Fruit fly (Drosophila melanogaster) whole organism, embryonic: ENCODE measurements around the gene eas.
A peak's percentile ranks its signal among the peaks of the same experiment; 100 is the strongest.

Experiments
- Abd-B ChIP-seq: fragments of 200-800 bp; sonication (Bioruptor generic); optimal IDR thresholded peaks from 2 replicates; lab custom pipeline; 2018; ENCODE audit warnings: missing biosample characterization, mild to moderate bottlenecking, missing genetic modification characterization, moderate library complexity
- Adf1 ChIP-seq: fragments of 200-800 bp; sonication (Bioruptor generic); IDR thresholded peaks from 2 replicates; pipeline ENCODE4 v1.3.6; 2022; ENCODE audit warnings: missing biosample characterization, missing genetic modification characterization
- Asciz ChIP-seq: fragments of 200-800 bp; sonication (Bioruptor generic); optimal IDR thresholded peaks from 2 replicates; lab custom pipeline; 2017; ENCODE audit warnings: missing biosample characterization, mild to moderate bottlenecking, missing genetic modification characterization, missing genetic modification reagents
- B-H2 ChIP-seq: fragments of 200-800 bp; sonication (Bioruptor generic); optimal IDR thresholded peaks from 2 replicates; lab custom pipeline; 2018; ENCODE audit warnings: missing biosample characterization, mild to moderate bottlenecking, missing genetic modification characterization
- C15 ChIP-seq: fragments of 200-800 bp; sonication (Bioruptor generic); IDR thresholded peaks from 3 replicates; pipeline ENCODE4 v1.3.6; 2022; ENCODE audit warnings: missing biosample characterization, missing genetic modification characterization
- CG10979 ChIP-seq: fragments of 200-800 bp; sonication (Bioruptor generic); optimal IDR thresholded peaks from 2 replicates; lab custom pipeline; 2018; ENCODE audit warnings: missing biosample characterization, mild to moderate bottlenecking, missing genetic modification characterization, moderate library complexity
- CG11085 ChIP-seq: fragments of 200-800 bp; sonication (Bioruptor generic); IDR thresholded peaks from 2 replicates; pipeline ENCODE4 v1.3.6; 2022; ENCODE audit warnings: missing biosample characterization, missing genetic modification characterization
- CG11560 ChIP-seq: fragments of 200-800 bp; sonication (Bioruptor generic); IDR thresholded peaks from 3 replicates; pipeline ENCODE4 v1.3.6; 2022; ENCODE audit warnings: missing biosample characterization, missing genetic modification characterization
- CG12155 ChIP-seq: fragments of 200-800 bp; sonication (Bioruptor generic); optimal IDR thresholded peaks from 3 replicates; lab custom pipeline; 2016; ENCODE audit warnings: missing biosample characterization, missing genetic modification characterization
- CG12744 ChIP-seq: fragments of 200-800 bp; sonication (Bioruptor generic); optimal IDR thresholded peaks from 2 replicates; lab custom pipeline; 2016; ENCODE audit warnings: missing biosample characterization, missing genetic modification characterization
- CG13296 ChIP-seq: fragments of 200-800 bp; sonication (Bioruptor generic); optimal IDR thresholded peaks from 3 replicates; lab custom pipeline; 2018; ENCODE audit warnings: missing biosample characterization, mild to moderate bottlenecking, missing genetic modification characterization
- CG15601 ChIP-seq: fragments of 200-800 bp; sonication (Bioruptor generic); optimal IDR thresholded peaks from 3 replicates; lab custom pipeline; 2019; ENCODE audit warnings: missing biosample characterization, mild to moderate bottlenecking, missing genetic modification characterization, moderate library complexity
- CG16813 ChIP-seq: fragments of 200-800 bp; sonication (Bioruptor generic); IDR thresholded peaks from 3 replicates; pipeline ENCODE4 v1.3.6; 2022; ENCODE audit warnings: missing biosample characterization, missing genetic modification characterization; ENCODE audit not compliant: partially characterized antibody
- CG16863 ChIP-seq: fragments of 200-800 bp; sonication (Bioruptor generic); optimal IDR thresholded peaks from 3 replicates; lab custom pipeline; 2016; ENCODE audit warnings: missing biosample characterization, missing genetic modification characterization
- CG2889 ChIP-seq: fragments of 200-800 bp; sonication (Bioruptor generic); IDR thresholded peaks from 3 replicates; pipeline ENCODE4 v1.3.6; 2022; ENCODE audit warnings: missing biosample characterization, missing genetic modification characterization
- CG34376 ChIP-seq: fragments of 200-800 bp; sonication (Bioruptor generic); optimal IDR thresholded peaks from 2 replicates; lab custom pipeline; 2018; ENCODE audit warnings: missing biosample characterization, mild to moderate bottlenecking, missing genetic modification characterization
- CG4730 ChIP-seq: fragments of 200-800 bp; sonication (Bioruptor generic); IDR thresholded peaks from 2 replicates; pipeline ENCODE4 v1.3.6; 2022; ENCODE audit warnings: missing biosample characterization, missing genetic modification characterization
- CG4854 ChIP-seq: fragments of 200-800 bp; sonication (Bioruptor generic); optimal IDR thresholded peaks from 2 replicates; lab custom pipeline; 2016; ENCODE audit warnings: missing biosample characterization, missing genetic modification characterization, inconsistent platforms
- CG7786 ChIP-seq: fragments of 200-800 bp; sonication (Bioruptor generic); optimal IDR thresholded peaks from 2 replicates; lab custom pipeline; 2016; ENCODE audit warnings: missing biosample characterization, missing genetic modification characterization
- CG8089 ChIP-seq: fragments of 200-800 bp; sonication (Bioruptor generic); optimal IDR thresholded peaks from 3 replicates; lab custom pipeline; 2016; ENCODE audit warnings: missing biosample characterization, missing genetic modification characterization
- CG8478 ChIP-seq: fragments of >200 bp; optimal IDR thresholded peaks from 2 replicates; lab custom pipeline; 2018
- CG8924 ChIP-seq: fragments of 200-800 bp; optimal IDR thresholded peaks from 3 replicates; lab custom pipeline; 2019; ENCODE audit warnings: missing biosample characterization, mild to moderate bottlenecking, missing genetic modification characterization, moderate library complexity
- CG8944 ChIP-seq: fragments of 200-800 bp; sonication (Bioruptor generic); optimal IDR thresholded peaks from 3 replicates; lab custom pipeline; 2016; ENCODE audit warnings: missing biosample characterization, missing genetic modification characterization
- CG9215 ChIP-seq: fragments of 200-800 bp; sonication (Bioruptor generic); IDR thresholded peaks from 2 replicates; pipeline ENCODE4 v1.3.6; 2022; ENCODE audit warnings: missing biosample characterization, missing genetic modification characterization
- Dll ChIP-seq: fragments of 200-800 bp; sonication (Bioruptor generic); IDR thresholded peaks from 4 replicates; pipeline ENCODE4 v1.3.6; 2022; ENCODE audit warnings: missing biosample characterization, missing genetic modification characterization; ENCODE audit not compliant: partially characterized antibody
- Dref ChIP-seq: fragments of 200-800 bp; sonication (Bioruptor generic); IDR thresholded peaks from 2 replicates; pipeline ENCODE4 v1.3.6; 2022; ENCODE audit warnings: missing biosample characterization, missing genetic modification characterization
- HLH4C ChIP-seq: fragments of 200-800 bp; sonication (Bioruptor generic); IDR thresholded peaks from 3 replicates; pipeline ENCODE4 v1.3.6; 2022; ENCODE audit warnings: missing biosample characterization, missing genetic modification characterization; ENCODE audit not compliant: partially characterized antibody
- HmgZ ChIP-seq: fragments of 200-800 bp; sonication (Bioruptor generic); optimal IDR thresholded peaks from 2 replicates; lab custom pipeline; 2018; ENCODE audit warnings: missing biosample characterization, mild to moderate bottlenecking, missing genetic modification characterization
- Hmr ChIP-seq: fragments of 200-800 bp; sonication (Bioruptor generic); optimal IDR thresholded peaks from 3 replicates; lab custom pipeline; 2017; ENCODE audit warnings: mild to moderate bottlenecking, missing biosample characterization, missing genetic modification reagents, missing genetic modification characterization
- Hmx ChIP-seq: fragments of 200-800 bp; sonication (Bioruptor generic); optimal IDR thresholded peaks from 2 replicates; lab custom pipeline; 2016; ENCODE audit warnings: missing biosample characterization, missing genetic modification characterization
- NC2β ChIP-seq: fragments of 200-800 bp; sonication (Bioruptor generic); optimal IDR thresholded peaks from 2 replicates; lab custom pipeline; 2016; ENCODE audit warnings: missing biosample characterization, missing genetic modification characterization
- NFAT ChIP-seq: fragments of 200-800 bp; sonication (Bioruptor generic); IDR thresholded peaks from 2 replicates; pipeline ENCODE4 v1.3.6; 2022; ENCODE audit warnings: missing biosample characterization, missing genetic modification characterization
- Nf-YC ChIP-seq: fragments of 200-800 bp; optimal IDR thresholded peaks from 3 replicates; lab custom pipeline; 2019; ENCODE audit warnings: missing biosample characterization, mild to moderate bottlenecking, missing genetic modification characterization, moderate library complexity
- Ptx1 ChIP-seq: fragments of 200-800 bp; sonication (Bioruptor generic); IDR thresholded peaks from 2 replicates; pipeline ENCODE4 v1.3.6; 2022; ENCODE audit warnings: missing biosample characterization, missing genetic modification characterization
- Sin3A ChIP-seq: fragments of >200 bp; optimal IDR thresholded peaks from 2 replicates; lab custom pipeline; 2018
- crp ChIP-seq, 2 experiments: fragments of 200-800 bp; sonication (Bioruptor generic); optimal IDR thresholded peaks; 2 replicates in 1 of 2; 3 replicates in 1 of 2; lab custom pipeline; 2017; ENCODE audit warnings: missing biosample characterization in 2 of 2, missing genetic modification characterization in 2 of 2, mild to moderate bottlenecking in 1 of 2, moderate library complexity in 1 of 2
- fu2 ChIP-seq: fragments of 200-800 bp; sonication (Bioruptor generic); optimal IDR thresholded peaks from 2 replicates; lab custom pipeline; 2016; ENCODE audit warnings: missing biosample characterization, missing genetic modification characterization
- gsb-n ChIP-seq: fragments of 200-800 bp; sonication (Bioruptor generic); optimal IDR thresholded peaks from 3 replicates; lab custom pipeline; 2018; ENCODE audit warnings: missing biosample characterization, mild to moderate bottlenecking, missing genetic modification characterization
- kah ChIP-seq: fragments of 200-800 bp; sonication (Bioruptor generic); optimal IDR thresholded peaks from 2 replicates; lab custom pipeline; 2018; ENCODE audit warnings: missing biosample characterization, mild to moderate bottlenecking, missing genetic modification characterization
- lab ChIP-seq: fragments of 200-800 bp; sonication (Bioruptor generic); optimal IDR thresholded peaks from 3 replicates; lab custom pipeline; 2017; ENCODE audit warnings: missing biosample characterization, missing genetic modification characterization, mild to moderate bottlenecking, moderate library complexity, missing genetic modification reagents
- luna ChIP-seq: fragments of 200-800 bp; sonication (Bioruptor generic); optimal IDR thresholded peaks from 2 replicates; lab custom pipeline; 2016; ENCODE audit warnings: missing biosample characterization, missing genetic modification characterization
- nau ChIP-seq: fragments of 200-800 bp; sonication (Bioruptor generic); optimal IDR thresholded peaks from 3 replicates; lab custom pipeline; 2017; ENCODE audit warnings: missing biosample characterization, mild to moderate bottlenecking, missing genetic modification characterization, missing genetic modification reagents
- org-1 ChIP-seq: fragments of 200-800 bp; sonication (Bioruptor generic); optimal IDR thresholded peaks from 2 replicates; lab custom pipeline; 2017; ENCODE audit warnings: missing biosample characterization, missing genetic modification characterization
- pnt ChIP-seq: fragments of 200-800 bp; sonication (Bioruptor generic); optimal IDR thresholded peaks from 3 replicates; lab custom pipeline; 2016; ENCODE audit warnings: missing biosample characterization, missing genetic modification characterization
- prd ChIP-seq, 3 experiments: fragments of >200 bp in 2 of 3; fragments of 200-800 bp in 1 of 3; sonication (Bioruptor generic) in 1 of 3; optimal IDR thresholded peaks in 2 of 3; IDR thresholded peaks in 1 of 3; 2 replicates in 2 of 3; 3 replicates in 1 of 3; pipeline versions ENCODE4 v1.3.6 to Lab custom; 2017 to 2022; ENCODE audit warnings: missing biosample characterization in 1 of 3, missing genetic modification characterization in 1 of 3
- rib ChIP-seq: fragments of 200-800 bp; sonication (Bioruptor generic); IDR thresholded peaks from 2 replicates; pipeline ENCODE4 v1.3.6; 2022; ENCODE audit warnings: missing biosample characterization, missing genetic modification characterization
- sens ChIP-seq: fragments of 200-800 bp; sonication (Bioruptor generic); peaks from one replicate; lab custom pipeline; 2016; ENCODE audit warnings: missing biosample characterization, missing genetic modification characterization
- sob ChIP-seq: fragments of 200-800 bp; sonication (Bioruptor generic); IDR thresholded peaks from 2 replicates; pipeline ENCODE4 v1.3.6; 2022; ENCODE audit warnings: missing biosample characterization, missing genetic modification characterization
- vfl ChIP-seq: fragments of 200-800 bp; sonication (Bioruptor generic); optimal IDR thresholded peaks from 2 replicates; lab custom pipeline; 2016; ENCODE audit warnings: missing biosample characterization, missing genetic modification characterization
- vnd ChIP-seq: fragments of 200-800 bp; sonication (Bioruptor generic); IDR thresholded peaks from 3 replicates; pipeline ENCODE4 v1.3.6; 2022; ENCODE audit warnings: missing biosample characterization, missing genetic modification characterization; ENCODE audit not compliant: partially characterized antibody
- vvl ChIP-seq: fragments of 200-800 bp; sonication (Bioruptor generic); IDR thresholded peaks from 2 replicates; pipeline ENCODE4 v1.3.6; 2022; ENCODE audit warnings: missing biosample characterization, missing genetic modification characterization

Gene eas

dm6 chrX:16270795-16271194, 7.3 kb upstream of the eas start, which contains the start of gene Mfe2 (continued):
- TF ChIP-seq CG12744 = peak; percentile 54
- TF ChIP-seq CG8089 (GFP tag; lab: Kevin White, UChicago) = peak; percentile 12
- TF ChIP-seq CG4854 (GFP tag; lab: Kevin White, UChicago) = peak; percentile 39
- peak; percentile 13 for TF ChIP-seq kah (GFP tag; lab: Kevin White, UChicago)
- 0 out of 2 replicates have a peak, but pooled peaks have one; percentile 32 for TF ChIP-seq CG11085 (GFP tag; lab: Robert Waterston, UW)
- TF ChIP-seq Hmr (GFP tag; lab: Kevin White, UChicago) = peak; percentile 84
- peak; percentile 77 for TF ChIP-seq CG7786 (GFP tag; lab: Kevin White, UChicago)
- TF ChIP-seq prd (optimal IDR thresholded peaks at IDR 0.05; lab: Kevin White, UChicago) = no peak
- TF ChIP-seq prd (GFP tag; IDR thresholded peaks at IDR 0.05; lab: Robert Waterston, UW) = peak; percentile 41; the same call in 1 of the 3 replicates
- TF ChIP-seq Hmx (GFP tag; lab: Kevin White, UChicago) = no peak
- TF ChIP-seq vvl (GFP tag; lab: Robert Waterston, UW) = peak; percentile 89
- TF ChIP-seq rib (GFP tag; lab: Robert Waterston, UW) = peak; percentile 71
- no peak for TF ChIP-seq Asciz (GFP tag; lab: Kevin White, UChicago)
- TF ChIP-seq org-1 (GFP tag; lab: Kevin White, UChicago) = peak; percentile 40
- peak; percentile 18 for TF ChIP-seq pnt (GFP tag; lab: Kevin White, UChicago)
- peak; percentile 24 for TF ChIP-seq Nf-YC (tag; lab: Kevin White, UChicago)
- no peak for TF ChIP-seq lab (GFP tag; lab: Kevin White, UChicago)
- TF ChIP-seq NFAT (GFP tag; lab: Robert Waterston, UW) = peak; percentile 69
- TF ChIP-seq gsb-n (tag; lab: Kevin White, UChicago) = peak; percentile 17
- TF ChIP-seq Dll = peak; percentile 50; the same call in 3 of the 4 replicates
- TF ChIP-seq CG15601 (tag; lab: Kevin White, UChicago) = peak; percentile 35
- peak; percentile 33 for TF ChIP-seq vfl (GFP tag; lab: Kevin White, UChicago)
- TF ChIP-seq CG2889 (GFP tag; lab: Robert Waterston, UW) = no peak
- no peak for TF ChIP-seq C15 (GFP tag; lab: Robert Waterston, UW)
- peak; percentile 57 for TF ChIP-seq CG34376 (GFP tag; lab: Kevin White, UChicago)
- TF ChIP-seq CG10979 (tag; lab: Kevin White, UChicago) = peak; percentile 6
- peak; percentile 80 for TF ChIP-seq CG8478 (lab: Kevin White, UChicago)
- TF ChIP-seq vnd (GFP tag; lab: Robert Waterston, UW) = no peak
- peak; percentile 73 for TF ChIP-seq fu2
- peak; percentile 61 for TF ChIP-seq NC2β (GFP tag; lab: Kevin White, UChicago)
- peak; percentile 44 for TF ChIP-seq CG13296 (GFP tag; lab: Kevin White, UChicago)
- TF ChIP-seq CG4730 (GFP tag; lab: Robert Waterston, UW) = no peak
- TF ChIP-seq CG8924 (tag; lab: Kevin White, UChicago) = peak; percentile 42
- peak; percentile 70 for TF ChIP-seq CG8944 (GFP tag; lab: Kevin White, UChicago)
- 0 out of 3 replicates have a peak, but pooled peaks have one; percentile 30 for TF ChIP-seq CG16813 (GFP tag; lab: Robert Waterston, UW)
- peak in 1 of 2 experiments; percentile 14 for TF ChIP-seq crp (GFP tag; optimal IDR thresholded peaks at IDR 0.05; lab: Kevin White, UChicago)
- TF ChIP-seq HLH4C (GFP tag; lab: Robert Waterston, UW) = 0 out of 3 replicates have a peak, but pooled peaks have one; percentile 28
- TF ChIP-seq sob (GFP tag; lab: Robert Waterston, UW) = peak; percentile 86
- TF ChIP-seq B-H2 (GFP tag; lab: Kevin White, UChicago) = peak; percentile 77
- TF ChIP-seq Abd-B (GFP tag; lab: Kevin White, UChicago) = peak; percentile 64
- TF ChIP-seq CG11560 = peak; percentile 70; the same call in 2 of the 3 replicates
- TF ChIP-seq nau (GFP tag; lab: Kevin White, UChicago) = peak; percentile 2
- peak; percentile 37; the same call in 1 of the 2 replicates for TF ChIP-seq Adf1
- peak; percentile 29 for TF ChIP-seq Sin3A (lab: Kevin White, UChicago)
- no peak; the same call in 1 of the 2 replicates for TF ChIP-seq CG9215 (GFP tag; lab: Robert Waterston, UW)
- peak; percentile 85 for TF ChIP-seq HmgZ (tag; lab: Kevin White, UChicago)
- TF ChIP-seq sens (GFP tag; lab: Kevin White, UChicago) = peak; percentile 91
- TF ChIP-seq Ptx1 (GFP tag; lab: Robert Waterston, UW) = peak; percentile 44
- TF ChIP-seq CG12155 (GFP tag; lab: Kevin White, UChicago) = peak; percentile 72
- TF ChIP-seq Dref = peak; percentile 53
- peak; percentile 9 for TF ChIP-seq luna (GFP tag; lab: Kevin White, UChicago)
- no peak for TF ChIP-seq CG16863 (GFP tag; lab: Kevin White, UChicago)
